Fruit fly (Drosophila melanogaster): Measurements from ENCODE around the gene CG5895.

DNA sequence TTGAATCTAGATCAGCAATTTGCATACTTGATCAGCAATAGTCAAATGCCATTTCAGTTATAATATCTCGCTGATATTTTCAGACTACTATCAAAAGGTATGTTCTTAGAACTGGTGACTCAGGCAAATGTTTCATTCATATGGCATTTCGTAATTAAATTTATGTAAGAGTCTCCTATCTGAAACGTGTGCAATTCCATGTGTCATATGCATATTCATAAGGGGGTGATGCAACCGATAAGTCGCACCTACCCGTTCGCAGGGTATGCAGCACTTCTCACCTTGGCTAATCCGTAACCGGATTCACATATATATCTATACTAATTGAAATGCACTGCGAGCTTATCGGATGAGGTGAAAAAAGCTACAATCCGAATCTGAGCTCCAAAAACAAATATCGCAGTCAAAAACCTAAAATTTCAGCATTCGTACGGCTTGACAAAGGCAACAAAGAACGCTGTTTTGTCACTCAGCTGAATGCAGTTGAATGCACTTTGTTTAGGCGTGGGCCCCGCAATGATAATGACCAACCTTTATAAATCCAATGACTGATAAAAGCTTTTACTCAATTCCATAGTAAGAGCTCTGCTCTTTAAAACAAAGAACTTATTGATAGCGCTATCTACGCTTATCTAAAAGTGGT, 2.5 kb downstream of the CG5895 start:
- TF ChIP-seq CG14711 (tag; optimal IDR thresholded peaks at IDR 0.05) (no peak), CG33017 (tag; optimal IDR thresholded peaks at IDR 0.05) (peak; percentile 15), Crg-1 (GFP tag; optimal IDR thresholded peaks at IDR 0.05) (no peak), cic (GFP tag; optimal IDR thresholded peaks at IDR 0.05) (peak; percentile 8), cnc (optimal IDR thresholded peaks at IDR 0.05) (no peak), CG7045 (GFP tag; optimal IDR thresholded peaks at IDR 0.05) (no peak)
